Worm (Caenorhabditis elegans) whole organism, early embryonic: Measurements from ENCODE around the gene B0524.3.

Source experiments
- B0310.2 ChIP-seq: sonication (generic microtip); optimal IDR thresholded peaks from 2 replicates; lab custom pipeline; 2016; ENCODE audit warnings: mild to moderate bottlenecking, missing genetic modification characterization, missing compliant biosample characterization
- F13C5.2 ChIP-seq: sonication (generic microtip); optimal IDR thresholded peaks from 2 replicates; lab custom pipeline; 2017; ENCODE audit warnings: mild to moderate bottlenecking, missing genetic modification characterization, inconsistent platforms, missing compliant biosample characterization
- aly-1 ChIP-seq: sonication (generic microtip); optimal IDR thresholded peaks from 2 replicates; lab custom pipeline; 2016; ENCODE audit warnings: missing genetic modification characterization, missing compliant biosample characterization
- ama-1 ChIP-seq: fragments of 150-350 bp; optimal IDR thresholded peaks from 2 replicates; lab custom pipeline; 2014
- ceh-13 ChIP-seq: fragments of 200-800 bp; sonication (Bioruptor generic); optimal IDR thresholded peaks from 2 replicates; lab custom pipeline; 2018; ENCODE audit warnings: mild to moderate bottlenecking, missing genetic modification characterization, missing compliant biosample characterization
- ceh-36 ChIP-seq: sonication (generic microtip); optimal IDR thresholded peaks from 2 replicates; lab custom pipeline; 2016; ENCODE audit warnings: missing genetic modification characterization, inconsistent platforms, missing compliant biosample characterization
- ets-7 ChIP-seq: sonication (generic microtip); optimal IDR thresholded peaks from 2 replicates; lab custom pipeline; 2016; ENCODE audit warnings: missing genotype, missing genetic modification characterization, missing compliant biosample characterization
- flt-1 ChIP-seq: fragments of 200-800 bp; sonication (Bioruptor generic); IDR thresholded peaks from 2 replicates; pipeline ENCODE4 v1.3.6; 2022; ENCODE audit warnings: missing genetic modification characterization, missing compliant biosample characterization
- hmbx-1 ChIP-seq: sonication (generic microtip); optimal IDR thresholded peaks from 2 replicates; lab custom pipeline; 2016; ENCODE audit warnings: mild to moderate bottlenecking, missing genetic modification characterization, missing compliant biosample characterization
- hmg-4 ChIP-seq: fragments of 200-800 bp; sonication (Bioruptor generic); optimal IDR thresholded peaks from 2 replicates; lab custom pipeline; 2018; ENCODE audit warnings: mild to moderate bottlenecking, missing genetic modification characterization, missing compliant biosample characterization
- hnd-1 ChIP-seq: sonication (generic microtip); optimal IDR thresholded peaks from 2 replicates; lab custom pipeline; 2016; ENCODE audit warnings: missing genetic modification characterization, missing compliant biosample characterization
- pes-1 ChIP-seq: fragments of 200-800 bp; sonication (Bioruptor generic); IDR thresholded peaks from 2 replicates; pipeline ENCODE4 v1.3.6; 2022; ENCODE audit warnings: missing genetic modification reagents, missing genetic modification characterization, missing compliant biosample characterization
- scrt-1 ChIP-seq: fragments of 200-800 bp; sonication (Bioruptor generic); IDR thresholded peaks from 2 replicates; pipeline ENCODE4 v1.3.6; 2022; ENCODE audit warnings: missing genetic modification characterization, missing compliant biosample characterization
- sea-1 ChIP-seq: fragments of 200-800 bp; sonication (Bioruptor generic); conservative IDR thresholded peaks from 2 replicates; pipeline ENCODE4 v1.3.6; 2022; ENCODE audit warnings: missing genetic modification characterization, missing compliant biosample characterization
- tbx-11 ChIP-seq: fragments of 200-800 bp; sonication (Bioruptor generic); IDR thresholded peaks from 2 replicates; pipeline ENCODE4 v1.3.6; 2022; ENCODE audit warnings: missing genetic modification characterization, missing compliant biosample characterization
- tbx-37 ChIP-seq: fragments of 200-800 bp; sonication (Bioruptor generic); conservative IDR thresholded peaks from 2 replicates; pipeline ENCODE4 v1.3.6; 2022; ENCODE audit warnings: missing genetic modification reagents, missing genetic modification characterization, missing compliant biosample characterization
- tra-4 ChIP-seq: sonication (generic microtip); optimal IDR thresholded peaks from 2 replicates; lab custom pipeline; 2017; ENCODE audit warnings: missing genetic modification characterization, missing compliant biosample characterization

Gene B0524.3

ce11 chrIII:1859532-1859931, 27.9 kb upstream of the B0524.3 start, which contains the start of gene ddp-1:
ddp-1 (plus strand) TSS chrIII:1859888.
- TF ChIP-seq ama-1 (lab: Kevin White, UChicago), result no peak
- peak; percentile 49; the same call in 1 of the 2 replicates for TF ChIP-seq tbx-37 (GFP tag; lab: Robert Waterston, UW)
- TF ChIP-seq ceh-13 (GFP tag; lab: Kevin White, UChicago), result peak; percentile 51
- TF ChIP-seq tra-4 (tag; lab: Kevin White, UChicago), result peak; percentile 47
- TF ChIP-seq flt-1 (GFP tag; lab: Robert Waterston, UW), result peak; percentile 69
- TF ChIP-seq tbx-11 (GFP tag; lab: Robert Waterston, UW), result 0 out of 2 replicates have a peak, but pooled peaks have one; percentile 44
- TF ChIP-seq sea-1 (GFP tag; lab: Robert Waterston, UW), result peak; percentile 72; the same call in 1 of the 2 replicates
- TF ChIP-seq F13C5.2 (tag; lab: Kevin White, UChicago), result peak; percentile 96
- TF ChIP-seq ets-7, result no peak
- peak; percentile 77 for TF ChIP-seq ceh-36
- TF ChIP-seq B0310.2 (tag; lab: Kevin White, UChicago), result peak; percentile 43
- no peak for TF ChIP-seq hmbx-1 (tag; lab: Kevin White, UChicago)
- peak; percentile 70; the same call in 1 of the 2 replicates for TF ChIP-seq scrt-1 (GFP tag; lab: Robert Waterston, UW)
- no peak for TF ChIP-seq aly-1 (tag; lab: Kevin White, UChicago)
- TF ChIP-seq pes-1 (GFP tag; lab: Robert Waterston, UW), result peak; percentile 82
- peak; percentile 53 for TF ChIP-seq hnd-1 (tag; lab: Kevin White, UChicago)
- peak; percentile 81 for TF ChIP-seq hmg-4 (GFP tag; lab: Kevin White, UChicago)

- no peak for TF ChIP-seq tra-4 (tag; lab: Kevin White, UChicago)
- no peak for TF ChIP-seq F13C5.2 (tag; lab: Kevin White, UChicago)
- no peak for TF ChIP-seq B0310.2 (tag; lab: Kevin White, UChicago)
- TF ChIP-seq scrt-1 (GFP tag; lab: Robert Waterston, UW), result no peak
- TF ChIP-seq flt-1 (GFP tag; lab: Robert Waterston, UW), result no peak
These were observed 27.3 kb upstream of the B0524.3 start, which contains the start of gene ttc-7 for ce11 chrIII:1860129-1860528. ttc-7 (plus strand) TSS chrIII:1860429.

ce11 chrIII:1876267-1876865, 11.1 kb upstream of the B0524.3 start:
- TF ChIP-seq aly-1 (tag; lab: Kevin White, UChicago), result no peak
- no peak for TF ChIP-seq tbx-37 (GFP tag; lab: Robert Waterston, UW)
- TF ChIP-seq flt-1 (GFP tag; lab: Robert Waterston, UW), result no peak
- TF ChIP-seq tbx-11 (GFP tag; lab: Robert Waterston, UW), result no peak
- TF ChIP-seq hmg-4 (GFP tag; lab: Kevin White, UChicago), result no peak
- TF ChIP-seq hnd-1 (tag; lab: Kevin White, UChicago), result no peak
- no peak for TF ChIP-seq ama-1 (lab: Kevin White, UChicago)
- no peak for TF ChIP-seq scrt-1 (GFP tag; lab: Robert Waterston, UW)
- TF ChIP-seq tra-4 (tag; lab: Kevin White, UChicago), result no peak
- no peak for TF ChIP-seq ceh-13 (GFP tag; lab: Kevin White, UChicago)
- TF ChIP-seq hmbx-1 (tag; lab: Kevin White, UChicago), result no peak
- no peak for TF ChIP-seq pes-1 (GFP tag; lab: Robert Waterston, UW)
- no peak for TF ChIP-seq sea-1 (GFP tag; lab: Robert Waterston, UW)
- no peak for TF ChIP-seq B0310.2 (tag; lab: Kevin White, UChicago)
- TF ChIP-seq ets-7, result no peak

ce11 chrIII:1877189-1877588, 10.3 kb upstream of the B0524.3 start:
- no peak for TF ChIP-seq sea-1 (GFP tag; lab: Robert Waterston, UW)
- no peak for TF ChIP-seq ceh-13 (GFP tag; lab: Kevin White, UChicago)
- no peak for TF ChIP-seq tbx-37 (GFP tag; lab: Robert Waterston, UW)
- TF ChIP-seq tbx-11 (GFP tag; lab: Robert Waterston, UW), result no peak
- TF ChIP-seq B0310.2 (tag; lab: Kevin White, UChicago), result no peak
- TF ChIP-seq F13C5.2 (tag; lab: Kevin White, UChicago), result no peak
- no peak for TF ChIP-seq hmbx-1 (tag; lab: Kevin White, UChicago)
- TF ChIP-seq hmg-4 (GFP tag; lab: Kevin White, UChicago), result no peak
- no peak for TF ChIP-seq pes-1 (GFP tag; lab: Robert Waterston, UW)
- TF ChIP-seq scrt-1 (GFP tag; lab: Robert Waterston, UW), result no peak
- no peak for TF ChIP-seq ama-1 (lab: Kevin White, UChicago)
- no peak for TF ChIP-seq ceh-36
- TF ChIP-seq tra-4 (tag; lab: Kevin White, UChicago), result no peak
- no peak for TF ChIP-seq aly-1 (tag; lab: Kevin White, UChicago)
- no peak for TF ChIP-seq hnd-1 (tag; lab: Kevin White, UChicago)
- TF ChIP-seq ets-7, result no peak
- no peak for TF ChIP-seq flt-1 (GFP tag; lab: Robert Waterston, UW)

- TF ChIP-seq scrt-1 (GFP tag; lab: Robert Waterston, UW) (no peak), hmbx-1 (tag; lab: Kevin White, UChicago) (no peak), ets-7 (no peak), tra-4 (tag; lab: Kevin White, UChicago) (no peak), ama-1 (lab: Kevin White, UChicago) (no peak), B0310.2 (tag; lab: Kevin White, UChicago) (no peak), tbx-37 (GFP tag; lab: Robert Waterston, UW) (no peak), hmg-4 (GFP tag; lab: Kevin White, UChicago) (no peak), pes-1 (GFP tag; lab: Robert Waterston, UW) (no peak), aly-1 (tag; lab: Kevin White, UChicago) (no peak), flt-1 (GFP tag; lab: Robert Waterston, UW) (no peak), ceh-36 (no peak), ceh-13 (GFP tag; lab: Kevin White, UChicago) (no peak), hnd-1 (tag; lab: Kevin White, UChicago) (no peak), F13C5.2 (tag; lab: Kevin White, UChicago) (no peak), sea-1 (GFP tag; lab: Robert Waterston, UW) (no peak), tbx-11 (GFP tag; lab: Robert Waterston, UW) (no peak)
These were observed 9.4 kb upstream of the B0524.3 start, which contains the start of gene smi-1 for ce11 chrIII:1878065-1878464. smi-1 (plus strand) TSS chrIII:1878365.

DNA sequence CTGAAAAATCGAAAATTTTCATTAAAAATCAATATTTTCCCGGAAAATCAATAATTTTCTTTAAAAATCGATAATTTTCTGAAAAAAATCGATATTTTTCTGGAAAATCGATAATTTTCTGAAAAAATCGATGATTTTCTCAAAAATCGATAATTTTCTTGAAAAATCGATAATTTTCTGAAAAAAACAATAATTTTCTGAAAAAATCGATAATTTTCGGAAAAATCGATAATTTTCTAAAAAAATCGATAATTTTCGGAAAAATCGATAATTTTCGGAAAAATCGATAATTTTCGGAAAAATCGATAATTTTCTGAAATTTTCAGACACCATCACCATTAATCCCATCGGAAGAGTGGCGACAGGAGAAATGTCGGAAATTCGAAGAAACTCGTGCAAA, 8.5 kb upstream of the B0524.3 start:
- no peak for TF ChIP-seq ets-7
